Worm (Caenorhabditis elegans): ENCODE measurements around the gene F13E9.11.

DNA sequence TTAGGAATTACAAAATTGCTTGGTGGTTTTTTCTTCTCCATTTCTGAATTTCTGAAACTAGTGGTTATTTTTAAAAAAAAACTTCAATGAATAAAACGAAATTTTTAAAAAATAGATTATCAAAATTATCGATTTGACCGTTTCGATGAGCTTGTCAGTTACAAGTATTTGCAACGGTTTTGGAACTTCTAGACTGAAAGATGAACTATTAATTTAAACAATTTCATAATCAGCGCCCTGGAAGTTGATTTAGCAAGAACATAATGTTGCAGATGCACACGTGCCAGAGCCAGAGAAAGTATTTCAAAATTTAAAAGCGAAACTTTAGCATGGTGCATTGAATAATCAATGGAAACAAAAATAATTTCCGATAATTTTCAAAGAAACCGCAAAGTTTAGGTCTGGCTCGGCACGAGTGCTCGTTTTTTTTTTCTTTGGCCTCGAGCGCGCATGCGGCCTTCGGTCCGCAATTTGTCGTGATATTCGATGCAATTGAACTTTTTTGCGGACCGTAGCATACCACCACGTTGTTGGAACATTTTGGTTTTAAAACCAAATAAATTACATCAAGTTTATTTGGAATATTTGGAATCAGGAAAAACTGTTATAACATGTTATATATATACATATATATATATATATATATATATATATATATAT lies 26.1 kb downstream of the F13E9.11 start, which contains the start of gene T11G6.5:
- TF ChIP-seq ceh-18 (tag; optimal IDR thresholded peaks at IDR 0.05) (no peak), nhr-232 (tag; optimal IDR thresholded peaks at IDR 0.05) (no peak), pqm-1 (tag; optimal IDR thresholded peaks at IDR 0.05) (no peak), unc-42 (tag; optimal IDR thresholded peaks at IDR 0.05) (no peak)

Data from whole organism, late embryonic.